Worm (Caenorhabditis elegans) whole organism, L4/young adult: Measurements from ENCODE around the gene lat-1.
A peak's percentile ranks its signal among the peaks of the same experiment; 100 is the strongest.

Experiments used
- W03F9.2 ChIP-seq: fragments of 150-350 bp; optimal IDR thresholded peaks from 2 replicates; lab custom pipeline; 2014; ENCODE audit warnings: missing biosample characterization, missing genetic modification characterization
- dao-5 ChIP-seq: sonication (generic microtip); optimal IDR thresholded peaks from 2 replicates; lab custom pipeline; 2016; ENCODE audit warnings: missing genotype, missing genetic modification characterization, moderate library complexity, missing compliant biosample characterization
- him-1 ChIP-seq: sonication (generic microtip); optimal IDR thresholded peaks from 2 replicates; lab custom pipeline; 2016; ENCODE audit warnings: missing genotype, missing genetic modification reagents, missing genetic modification characterization, missing compliant biosample characterization

Gene lat-1

ce11 chrII:8932392-8932791, 35.8 kb downstream of the lat-1 start:
- TF ChIP-seq him-1 (tag; lab: Kevin White, UChicago): no peak

- peak; percentile 22 for TF ChIP-seq him-1 (tag; lab: Kevin White, UChicago)
- peak; percentile 68 for TF ChIP-seq W03F9.2 (tag; lab: Kevin White, UChicago)
- TF ChIP-seq dao-5: no peak
Measured at ce11 chrII:8933693-8934432, 37.2 kb downstream of the lat-1 start, which contains the start of gene T21B10.3. Gene T21B10.3 (plus strand): TSS chrII:8934382.

ce11 chrII:8938907-8939622, 42.4 kb downstream of the lat-1 start:
- TF ChIP-seq dao-5 (no peak), him-1 (tag; lab: Kevin White, UChicago) (no peak)

ce11 chrII:8940362-8940940, 43.8 kb downstream of the lat-1 start, which contains the start of the genes set-17 and T21B10.4:
Gene set-17 (minus strand): TSS chrII:8940488.
Gene T21B10.4 (plus strand): TSS chrII:8940894.
- TF ChIP-seq him-1 (tag; lab: Kevin White, UChicago) (no peak), W03F9.2 (tag; lab: Kevin White, UChicago) (peak; percentile 33)

- TF ChIP-seq him-1 (tag; lab: Kevin White, UChicago) (no peak), dao-5 (no peak), W03F9.2 (tag; lab: Kevin White, UChicago) (no peak)
Measured at ce11 chrII:8945167-8945566, 48.5 kb downstream of the lat-1 start.

ce11 chrII:8947391-8947790, 50.8 kb downstream of the lat-1 start, which contains the start of gene cutl-15:
Gene cutl-15 (minus strand): TSS chrII:8947688.
- no peak for TF ChIP-seq dao-5
- TF ChIP-seq W03F9.2 (tag; lab: Kevin White, UChicago): no peak
- TF ChIP-seq him-1 (tag; lab: Kevin White, UChicago): no peak

- TF ChIP-seq W03F9.2 (tag; lab: Kevin White, UChicago) (no peak), him-1 (tag; lab: Kevin White, UChicago) (no peak), dao-5 (no peak)
Measured at ce11 chrII:8948640-8949039, 52.0 kb downstream of the lat-1 start.

ce11 chrII:8951270-8951669, 54.6 kb downstream of the lat-1 start:
- TF ChIP-seq W03F9.2 (tag; lab: Kevin White, UChicago): no peak
- no peak for TF ChIP-seq him-1 (tag; lab: Kevin White, UChicago)
- TF ChIP-seq dao-5: no peak

- TF ChIP-seq him-1 (tag; lab: Kevin White, UChicago) (no peak), W03F9.2 (tag; lab: Kevin White, UChicago) (no peak), dao-5 (no peak)
Measured at ce11 chrII:8953703-8954102, 57.1 kb downstream of the lat-1 start.

ce11 chrII:8956896-8957295, 60.3 kb downstream of the lat-1 start:
- TF ChIP-seq dao-5: no peak
- no peak for TF ChIP-seq him-1 (tag; lab: Kevin White, UChicago)
- no peak for TF ChIP-seq W03F9.2 (tag; lab: Kevin White, UChicago)
